Worm (Caenorhabditis elegans) whole organism, L4 larva: ENCODE data around the gene K12H6.10.

Experiments used
- F26F4.8 ChIP-seq: fragments of 200-800 bp; sonication (Bioruptor generic); conservative IDR thresholded peaks from 2 replicates; pipeline ENCODE4 v1.3.6; 2022; ENCODE audit warnings: missing genetic modification characterization, missing compliant biosample characterization
- ceh-44 ChIP-seq: fragments of 200-800 bp; sonication (Bioruptor generic); IDR thresholded peaks from 2 replicates; pipeline ENCODE4 v1.3.6; 2022; ENCODE audit warnings: missing genetic modification reagents, missing genetic modification characterization, missing compliant biosample characterization
- egl-27 ChIP-seq: sonication (generic microtip); optimal IDR thresholded peaks from 3 replicates; lab custom pipeline; 2017; ENCODE audit warnings: missing biosample characterization, missing genetic modification reagents, missing genetic modification characterization
- jun-1 ChIP-seq: fragments of 150-350 bp; optimal IDR thresholded peaks from 2 replicates; lab custom pipeline; 2014; ENCODE audit warnings: missing biosample characterization, missing genetic modification reagents, missing genetic modification characterization
- lsy-2 ChIP-seq, 2 experiments: fragments of 150-350 bp in 1 of 2; sonication (generic microtip) in 1 of 2; optimal IDR thresholded peaks; 2 replicates each; lab custom pipeline; 2014 to 2017; ENCODE audit warnings: missing biosample characterization in 2 of 2, missing genetic modification characterization in 2 of 2
- madf-9 ChIP-seq: fragments of 200-800 bp; sonication (Bioruptor generic); conservative IDR thresholded peaks from 2 replicates; pipeline ENCODE4 v1.3.6; 2022; ENCODE audit warnings: missing genetic modification reagents, missing genetic modification characterization, missing compliant biosample characterization
- mep-1 ChIP-seq: fragments of 150-350 bp; sonication (generic microtip); optimal IDR thresholded peaks from 3 replicates; lab custom pipeline; 2014; ENCODE audit warnings: missing biosample characterization, missing genetic modification characterization
- nhr-237 ChIP-seq: sonication (generic microtip); optimal IDR thresholded peaks from 2 replicates; lab custom pipeline; 2017; ENCODE audit warnings: missing biosample characterization, missing genetic modification characterization
- rbr-2 ChIP-seq: sonication (generic microtip); optimal IDR thresholded peaks from 2 replicates; lab custom pipeline; 2016; ENCODE audit warnings: missing genotype, missing genetic modification characterization, missing compliant biosample characterization
- set-16 ChIP-seq: fragments of 200-800 bp; sonication (Bioruptor generic); IDR thresholded peaks from 2 replicates; pipeline ENCODE4 v1.3.6; 2022; ENCODE audit warnings: missing genetic modification reagents, missing genetic modification characterization, missing compliant biosample characterization

- TF ChIP-seq set-16 (GFP tag; lab: Robert Waterston, UW) (no peak), madf-9 (no peak), mep-1 (no peak), egl-27 (tag; lab: Kevin White, UChicago) (no peak), ceh-44 (GFP tag; lab: Robert Waterston, UW) (no peak), F26F4.8 (GFP tag; lab: Robert Waterston, UW) (no peak), lsy-2 (tag; optimal IDR thresholded peaks at IDR 0.05; lab: Kevin White, UChicago) (no peak), jun-1 (tag; lab: Kevin White, UChicago) (no peak), rbr-2 (tag; lab: Kevin White, UChicago) (no peak), nhr-237 (tag; lab: Kevin White, UChicago) (no peak)
Measured at ce11 chrII:2867701-2868100, 45.0 kb downstream of the K12H6.10 start, which contains the start of gene Y110A2AL.2.
